Fruit fly (Drosophila melanogaster): Measurements from ENCODE around the gene CG43362.
A peak's percentile ranks its signal among the peaks of the same experiment; 100 is the strongest.

CG43362 gene

dm6 chr2L:18310489-18310888 is 19.2 kb upstream of the CG43362 start (continued):
- no peak for TF ChIP-seq Dad (GFP tag; optimal IDR thresholded peaks at IDR 0.05)
- peak; percentile 68 for TF ChIP-seq ATbp (GFP tag; optimal IDR thresholded peaks at IDR 0.05)
- no peak for TF ChIP-seq CG6854 (GFP tag; optimal IDR thresholded peaks at IDR 0.05)
- TF ChIP-seq ind (GFP tag; optimal IDR thresholded peaks at IDR 0.05), result peak; percentile 51
- no peak for TF ChIP-seq CG7963 (GFP tag; IDR thresholded peaks at IDR 0.05; ENCODE audit: partially characterized antibody)
- peak; percentile 32 for TF ChIP-seq scrt (GFP tag; optimal IDR thresholded peaks at IDR 0.05)
- TF ChIP-seq CG17568 (GFP tag; optimal IDR thresholded peaks at IDR 0.05), result peak; percentile 9
- no peak for TF ChIP-seq CG8478 (optimal IDR thresholded peaks at IDR 0.05)
- no peak for TF ChIP-seq Lim3 (GFP tag; IDR thresholded peaks at IDR 0.05)
- peak; percentile 41; the same call in 1 of the 2 replicates for TF ChIP-seq Rx (GFP tag; IDR thresholded peaks at IDR 0.05)
- peak; percentile 19 for TF ChIP-seq CG6683 (GFP tag; optimal IDR thresholded peaks at IDR 0.05)
- TF ChIP-seq Ssrp (tag; optimal IDR thresholded peaks at IDR 0.05), result peak; percentile 38
- TF ChIP-seq CG13287 (GFP tag; IDR thresholded peaks at IDR 0.05; ENCODE audit: partially characterized antibody), result no peak
- peak; percentile 62 for TF ChIP-seq Aef1 (GFP tag; IDR thresholded peaks at IDR 0.05)
- peak; percentile 54 for TF ChIP-seq CG1529 (GFP tag; optimal IDR thresholded peaks at IDR 0.05)
- TF ChIP-seq D19A (tag; optimal IDR thresholded peaks at IDR 0.05), result peak; percentile 31
- TF ChIP-seq CG6791 (GFP tag; IDR thresholded peaks at IDR 0.05; ENCODE audit: partially characterized antibody), result no peak
- peak; percentile 37 for TF ChIP-seq CG8924 (tag; optimal IDR thresholded peaks at IDR 0.05)
- TF ChIP-seq z (GFP tag; IDR thresholded peaks at IDR 0.05), result 0 out of 3 replicates have a peak, but pooled peaks have one; percentile 29
- peak; percentile 44 for TF ChIP-seq CG9727 (GFP tag; optimal IDR thresholded peaks at IDR 0.05)
- TF ChIP-seq CG13296 (GFP tag; optimal IDR thresholded peaks at IDR 0.05), result peak; percentile 43
- peak; percentile 50 for TF ChIP-seq B-H1 (GFP tag; IDR thresholded peaks at IDR 0.05)
- no peak for TF ChIP-seq amos (GFP tag; IDR thresholded peaks at IDR 0.05; ENCODE audit: partially characterized antibody)
- TF ChIP-seq exex (tag; optimal IDR thresholded peaks at IDR 0.05), result no peak
- 0 out of 3 replicates have a peak, but pooled peaks have one; percentile 45 for TF ChIP-seq H15 (GFP tag; IDR thresholded peaks at IDR 0.05)
- TF ChIP-seq Lhr (GFP tag; optimal IDR thresholded peaks at IDR 0.05), result peak; percentile 1
- peak; percentile 85 for TF ChIP-seq Drgx (GFP tag; IDR thresholded peaks at IDR 0.05)
- peak; percentile 55 for TF ChIP-seq nmo (GFP tag; optimal IDR thresholded peaks at IDR 0.05)
- peak; percentile 25 for TF ChIP-seq CG16815 (GFP tag; optimal IDR thresholded peaks at IDR 0.05)
- TF ChIP-seq CG34422 (GFP tag; IDR thresholded peaks at IDR 0.05), result 0 out of 3 replicates have a peak, but pooled peaks have one; percentile 20
- TF ChIP-seq tap (tag; optimal IDR thresholded peaks at IDR 0.05), result peak; percentile 36
- no peak for TF ChIP-seq p53 (GFP tag; optimal IDR thresholded peaks at IDR 0.05)
- no peak for TF ChIP-seq usp (GFP tag; optimal IDR thresholded peaks at IDR 0.05)
- no peak for TF ChIP-seq h (optimal IDR thresholded peaks at IDR 0.05)
- TF ChIP-seq Fer3 (tag; optimal IDR thresholded peaks at IDR 0.05), result peak; percentile 49
- TF ChIP-seq ranshi (GFP tag; IDR thresholded peaks at IDR 0.05), result peak; percentile 51; the same call in 1 of the 2 replicates
- peak; percentile 39; the same call in 1 of the 3 replicates for TF ChIP-seq ken (GFP tag; IDR thresholded peaks at IDR 0.05)
- no peak for TF ChIP-seq CG3838 (GFP tag; optimal IDR thresholded peaks at IDR 0.05)
- peak; percentile 1 for TF ChIP-seq kah (GFP tag; optimal IDR thresholded peaks at IDR 0.05)
- TF ChIP-seq CG7556 (GFP tag; optimal IDR thresholded peaks at IDR 0.05), result peak; percentile 61
- TF ChIP-seq sc (optimal IDR thresholded peaks at IDR 0.05), result no peak
- peak; percentile 68 for TF ChIP-seq sc (GFP tag; optimal IDR thresholded peaks at IDR 0.05)
- no peak for TF ChIP-seq btn (GFP tag; optimal IDR thresholded peaks at IDR 0.05)
- peak; percentile 56 for TF ChIP-seq tio (GFP tag; optimal IDR thresholded peaks at IDR 0.05)
- TF ChIP-seq vvl (GFP tag; IDR thresholded peaks at IDR 0.05), result peak; percentile 58
- TF ChIP-seq CG7928 (GFP tag; optimal IDR thresholded peaks at IDR 0.05), result no peak
- peak; percentile 44 for TF ChIP-seq HHEX (GFP tag; optimal IDR thresholded peaks at IDR 0.05)
- no peak for TF ChIP-seq Dek (tag; optimal IDR thresholded peaks at IDR 0.05)
- peak; percentile 15 for TF ChIP-seq bab2 (GFP tag; optimal IDR thresholded peaks at IDR 0.05)
- peak; percentile 32 for TF ChIP-seq stwl (tag; optimal IDR thresholded peaks at IDR 0.05)
- TF ChIP-seq ftz-f1 (GFP tag; optimal IDR thresholded peaks at IDR 0.05), result no peak
- peak; percentile 52 for TF ChIP-seq NfI (GFP tag; optimal IDR thresholded peaks at IDR 0.05)
